Worm (Caenorhabditis elegans): ENCODE measurements around the gene trxr-2.

ce11 chrIII:8961993-8962392 lies 48.4 kb downstream of the trxr-2 start, which contains the start of gene grl-25:
- TF ChIP-seq nhr-76 (tag; optimal IDR thresholded peaks at IDR 0.05) (no peak), pqm-1 (tag; optimal IDR thresholded peaks at IDR 0.05) (no peak), snpc-4 (tag; optimal IDR thresholded peaks at IDR 0.05) (no peak), R02D3.7 (tag; optimal IDR thresholded peaks at IDR 0.05) (no peak), ZK546.5 (tag; optimal IDR thresholded peaks at IDR 0.05) (no peak)
